Fruit fly (Drosophila melanogaster) whole organism, prepupa: ENCODE measurements around the gene Hmgcl.

Source experiments
- Blimp-1 ChIP-seq: fragments of 200-800 bp; sonication (Bioruptor generic); optimal IDR thresholded peaks from 3 replicates; lab custom pipeline; 2017; ENCODE audit warnings: missing biosample characterization, missing genetic modification characterization, mild to moderate bottlenecking, moderate library complexity, missing genetic modification reagents
- CG10631 ChIP-seq: fragments of 200-800 bp; sonication (Bioruptor generic); optimal IDR thresholded peaks from 2 replicates; lab custom pipeline; 2016; ENCODE audit warnings: missing biosample characterization, missing genetic modification characterization
- CG10669 ChIP-seq: fragments of 200-800 bp; sonication (Bioruptor generic); optimal IDR thresholded peaks from 3 replicates; lab custom pipeline; 2018; ENCODE audit warnings: missing biosample characterization, mild to moderate bottlenecking, missing genetic modification characterization, moderate library complexity
- CG11294 ChIP-seq: fragments of 200-800 bp; sonication (Bioruptor generic); IDR thresholded peaks from 2 replicates; pipeline ENCODE4 v1.3.6; 2022; ENCODE audit warnings: missing biosample characterization, missing genetic modification characterization
- CG15336 ChIP-seq: fragments of 200-800 bp; sonication (Bioruptor generic); IDR thresholded peaks from 2 replicates; pipeline ENCODE4 v1.3.6; 2022; ENCODE audit warnings: missing biosample characterization, missing genetic modification characterization
- CG1621 ChIP-seq: fragments of 200-800 bp; sonication (Bioruptor generic); optimal IDR thresholded peaks from 3 replicates; lab custom pipeline; 2018; ENCODE audit warnings: missing biosample characterization, mild to moderate bottlenecking, missing genetic modification characterization
- CG16779 ChIP-seq: fragments of 200-800 bp; sonication (Bioruptor generic); optimal IDR thresholded peaks from 3 replicates; lab custom pipeline; 2017; ENCODE audit warnings: missing biosample characterization, mild to moderate bottlenecking, missing genetic modification characterization
- CG3032 ChIP-seq: fragments of 200-800 bp; optimal IDR thresholded peaks from 2 replicates; lab custom pipeline; 2019; ENCODE audit warnings: missing biosample characterization, mild to moderate bottlenecking, missing genetic modification characterization, moderate library complexity
- CG32006 ChIP-seq: fragments of 200-800 bp; sonication (Bioruptor generic); optimal IDR thresholded peaks from 3 replicates; lab custom pipeline; 2017; ENCODE audit warnings: missing biosample characterization, mild to moderate bottlenecking, missing genetic modification characterization
- CG34406 ChIP-seq: fragments of 200-800 bp; sonication (Bioruptor generic); optimal IDR thresholded peaks from 3 replicates; lab custom pipeline; 2016; ENCODE audit warnings: missing biosample characterization, missing genetic modification characterization
- CG3919 ChIP-seq: fragments of 200-800 bp; sonication (Bioruptor generic); optimal IDR thresholded peaks from 3 replicates; lab custom pipeline; 2016; ENCODE audit warnings: missing biosample characterization, missing genetic modification characterization
- CG6163 ChIP-seq: fragments of 200-800 bp; sonication (Bioruptor generic); IDR thresholded peaks from 3 replicates; pipeline ENCODE4 v1.3.6; 2022; ENCODE audit warnings: missing biosample characterization, missing genetic modification characterization
- CG6276 ChIP-seq: fragments of 200-800 bp; sonication (Bioruptor generic); optimal IDR thresholded peaks from 2 replicates; lab custom pipeline; 2017; ENCODE audit warnings: missing biosample characterization, mild to moderate bottlenecking, missing genetic modification characterization
- CG7368 ChIP-seq: fragments of 200-800 bp; sonication (Bioruptor generic); optimal IDR thresholded peaks from 3 replicates; lab custom pipeline; 2016; ENCODE audit warnings: missing biosample characterization, missing genetic modification characterization
- CG8119 ChIP-seq: fragments of 200-800 bp; sonication (Bioruptor generic); IDR thresholded peaks from 3 replicates; pipeline ENCODE4 v1.3.6; 2022; ENCODE audit warnings: missing biosample characterization, missing genetic modification characterization
- CG8632 ChIP-seq: fragments of 200-800 bp; sonication (Bioruptor generic); optimal IDR thresholded peaks from 3 replicates; lab custom pipeline; 2016; ENCODE audit warnings: missing biosample characterization, missing genetic modification characterization
- Eip78C ChIP-seq: fragments of 200-800 bp; sonication (Bioruptor generic); peaks from one replicate; lab custom pipeline; 2016; ENCODE audit warnings: missing biosample characterization, missing genetic modification characterization
- Eip93F ChIP-seq: fragments of 200-800 bp; sonication (Bioruptor generic); optimal IDR thresholded peaks from 2 replicates; lab custom pipeline; 2016; ENCODE audit warnings: missing biosample characterization, mild to moderate bottlenecking, missing genetic modification characterization
- Ets21C ChIP-seq: fragments of 200-800 bp; sonication (Bioruptor generic); optimal IDR thresholded peaks from 3 replicates; lab custom pipeline; 2016; ENCODE audit warnings: missing biosample characterization, missing genetic modification characterization
- Gug ChIP-seq: fragments of 200-800 bp; sonication (Bioruptor generic); IDR thresholded peaks from 2 replicates; pipeline ENCODE4 v1.3.6; 2022; ENCODE audit warnings: missing biosample characterization, missing genetic modification characterization
- Hr38 ChIP-seq: sonication (Bioruptor generic); optimal IDR thresholded peaks from 2 replicates; lab custom pipeline; 2016; ENCODE audit warnings: missing biosample characterization, missing genetic modification characterization
- Hr39 ChIP-seq: fragments of 200-800 bp; sonication (Bioruptor generic); optimal IDR thresholded peaks from 2 replicates; lab custom pipeline; 2016; ENCODE audit warnings: missing biosample characterization, missing genetic modification characterization
- Hr4 ChIP-seq: fragments of 200-800 bp; sonication (Bioruptor generic); optimal IDR thresholded peaks from 3 replicates; lab custom pipeline; 2016; ENCODE audit warnings: missing biosample characterization, missing genetic modification characterization
- Lpt ChIP-seq: fragments of 200-800 bp; sonication (Bioruptor generic); optimal IDR thresholded peaks from 3 replicates; lab custom pipeline; 2016; ENCODE audit warnings: missing biosample characterization, missing genetic modification characterization
- Met ChIP-seq: fragments of 200-800 bp; sonication (Bioruptor generic); optimal IDR thresholded peaks from 3 replicates; lab custom pipeline; 2016; ENCODE audit warnings: missing biosample characterization, missing genetic modification characterization
- OdsH ChIP-seq: fragments of 200-800 bp; sonication (Bioruptor generic); optimal IDR thresholded peaks from 3 replicates; lab custom pipeline; 2016; ENCODE audit warnings: missing biosample characterization, missing genetic modification characterization
- Sox14 ChIP-seq: fragments of 200-800 bp; sonication (Bioruptor generic); optimal IDR thresholded peaks from 3 replicates; lab custom pipeline; 2016; ENCODE audit warnings: missing biosample characterization, missing genetic modification characterization
- achi ChIP-seq: fragments of 200-800 bp; sonication (Bioruptor generic); optimal IDR thresholded peaks from 3 replicates; lab custom pipeline; 2016; ENCODE audit warnings: missing biosample characterization, missing genetic modification characterization
- acj6 ChIP-seq: fragments of 200-800 bp; sonication (Bioruptor generic); optimal IDR thresholded peaks from 3 replicates; lab custom pipeline; 2016; ENCODE audit warnings: missing biosample characterization, missing genetic modification characterization
- cyc ChIP-seq: fragments of 200-800 bp; sonication (Bioruptor generic); optimal IDR thresholded peaks from 3 replicates; lab custom pipeline; 2016; ENCODE audit warnings: missing biosample characterization, missing genetic modification characterization
- dac ChIP-seq: fragments of 200-800 bp; sonication (Bioruptor generic); optimal IDR thresholded peaks from 2 replicates; lab custom pipeline; 2017; ENCODE audit warnings: missing biosample characterization, mild to moderate bottlenecking, missing genetic modification characterization
- eg ChIP-seq: fragments of 200-800 bp; sonication (Bioruptor generic); IDR thresholded peaks from 3 replicates; pipeline ENCODE4 v1.3.6; 2022; ENCODE audit warnings: missing biosample characterization, missing genetic modification characterization
- esn ChIP-seq: fragments of 200-800 bp; sonication (Bioruptor generic); optimal IDR thresholded peaks from 2 replicates; lab custom pipeline; 2016; ENCODE audit warnings: missing biosample characterization, mild to moderate bottlenecking, missing genetic modification characterization, moderate library complexity
- fd59A ChIP-seq: fragments of 200-800 bp; sonication (Bioruptor generic); optimal IDR thresholded peaks from 2 replicates; lab custom pipeline; 2017; ENCODE audit warnings: missing biosample characterization, mild to moderate bottlenecking, missing genetic modification characterization, missing genetic modification reagents
- fkh ChIP-seq: fragments of 200-800 bp; sonication (Bioruptor generic); optimal IDR thresholded peaks from 3 replicates; lab custom pipeline; 2017; ENCODE audit warnings: missing biosample characterization, mild to moderate bottlenecking, missing genetic modification characterization, moderate library complexity
- lz ChIP-seq: fragments of 200-800 bp; sonication (Bioruptor generic); optimal IDR thresholded peaks from 3 replicates; lab custom pipeline; 2016; ENCODE audit warnings: missing biosample characterization, missing genetic modification characterization
- net ChIP-seq: fragments of 200-800 bp; sonication (Bioruptor generic); optimal IDR thresholded peaks from 3 replicates; lab custom pipeline; 2016; ENCODE audit warnings: missing biosample characterization, missing genetic modification characterization
- pdm3 ChIP-seq: fragments of 200-800 bp; sonication (Bioruptor generic); optimal IDR thresholded peaks from 3 replicates; lab custom pipeline; 2016; ENCODE audit warnings: missing biosample characterization, missing genetic modification characterization
- salr ChIP-seq, 2 experiments: fragments of 200-800 bp; sonication (Bioruptor generic); optimal IDR thresholded peaks; 3 replicates each; lab custom pipeline; 2016 to 2018; ENCODE audit warnings: missing biosample characterization in 2 of 2, missing genetic modification characterization in 2 of 2, mild to moderate bottlenecking in 1 of 2
- spab ChIP-seq: fragments of 200-800 bp; sonication (Bioruptor generic); optimal IDR thresholded peaks from 2 replicates; lab custom pipeline; 2017; ENCODE audit warnings: missing biosample characterization, mild to moderate bottlenecking, missing genetic modification characterization, missing genetic modification reagents
- ss ChIP-seq, 2 experiments: fragments of 200-800 bp; sonication (Bioruptor generic); optimal IDR thresholded peaks; 2 replicates in 1 of 2; 3 replicates in 1 of 2; lab custom pipeline; 2017 to 2018; ENCODE audit warnings: mild to moderate bottlenecking in 2 of 2, missing biosample characterization in 2 of 2, missing genetic modification characterization in 2 of 2, moderate library complexity in 1 of 2
- svp ChIP-seq: fragments of 200-800 bp; sonication (Bioruptor generic); peaks from one replicate; lab custom pipeline; 2016; ENCODE audit warnings: missing biosample characterization, missing genetic modification characterization
- vri ChIP-seq: fragments of 200-800 bp; sonication (Bioruptor generic); optimal IDR thresholded peaks from 3 replicates; lab custom pipeline; 2016; ENCODE audit warnings: missing biosample characterization, mild to moderate bottlenecking, missing genetic modification characterization

Hmgcl gene

dm6 chr2L:6942714-6943113 lies 17.5 kb upstream of the Hmgcl start, which contains the start of gene CG18304:
TSS of gene CG18304 (minus strand) at chr2L:6942814.
- TF ChIP-seq Met, result no peak
- TF ChIP-seq CG10631 (GFP tag; lab: Kevin White, UChicago), result no peak
- no peak for TF ChIP-seq Blimp-1 (GFP tag; lab: Kevin White, UChicago)
- TF ChIP-seq CG8632 (GFP tag; lab: Kevin White, UChicago), result no peak
- TF ChIP-seq CG32006 (GFP tag; lab: Kevin White, UChicago), result no peak
- TF ChIP-seq CG15336 (GFP tag; lab: Robert Waterston, UW), result no peak
- TF ChIP-seq CG6163 (GFP tag; lab: Robert Waterston, UW), result no peak
- TF ChIP-seq eg (GFP tag; lab: Robert Waterston, UW), result no peak
- no peak for TF ChIP-seq Gug (GFP tag; lab: Robert Waterston, UW)
- no peak for TF ChIP-seq Hr4 (GFP tag; lab: Kevin White, UChicago)
- no peak for TF ChIP-seq CG10669 (GFP tag; lab: Kevin White, UChicago)
- TF ChIP-seq OdsH (GFP tag; lab: Kevin White, UChicago), result no peak
- no peak for TF ChIP-seq Hr38 (GFP tag; lab: Kevin White, UChicago)
- no peak for TF ChIP-seq net (GFP tag; lab: Kevin White, UChicago)

- no peak for TF ChIP-seq Ets21C (GFP tag; lab: Kevin White, UChicago)
- peak; percentile 64 for TF ChIP-seq achi (GFP tag; lab: Kevin White, UChicago)
- no peak for TF ChIP-seq Lpt (GFP tag; lab: Kevin White, UChicago)
- peak; percentile 40 for TF ChIP-seq Sox14 (GFP tag; lab: Kevin White, UChicago)
- no peak for TF ChIP-seq fd59A (GFP tag; lab: Kevin White, UChicago)
- no peak for TF ChIP-seq salr (GFP tag; optimal IDR thresholded peaks at IDR 0.05; lab: Kevin White, UChicago)
- no peak for TF ChIP-seq CG34406 (GFP tag; lab: Kevin White, UChicago)
- TF ChIP-seq fkh, result no peak
- no peak for TF ChIP-seq CG3919 (GFP tag; lab: Kevin White, UChicago)
Measured at dm6 chr2L:6945088-6945487, 15.1 kb upstream of the Hmgcl start, which contains the start of gene Fgop2. TSS of gene Fgop2 (minus strand) at chr2L:6945289.

DNA sequence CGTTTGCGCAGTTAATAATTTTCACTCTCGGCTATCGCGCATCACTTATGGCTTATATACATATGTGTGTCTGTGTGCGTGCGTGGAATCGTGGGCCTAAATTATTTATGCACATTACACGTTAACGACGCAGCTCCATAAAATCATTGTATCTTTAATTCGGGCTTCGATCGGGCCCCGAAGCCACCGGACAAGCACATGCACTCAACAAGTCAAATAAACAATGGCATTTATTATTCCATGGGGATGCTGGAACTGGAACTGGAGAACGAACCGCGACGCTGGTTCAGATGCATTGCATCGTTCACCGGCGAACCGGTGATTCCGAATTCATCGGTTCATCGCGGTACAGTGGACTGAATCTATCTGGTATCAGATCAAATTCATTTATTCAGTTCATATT lies 11.6 kb upstream of the Hmgcl start, which contains the start of gene ihog:
TSS of gene ihog (minus strand) at position 269 of the 403 bp plus-strand sequence.
- TF ChIP-seq CG1621 (tag; lab: Kevin White, UChicago), result no peak
- no peak for TF ChIP-seq CG15336 (GFP tag; lab: Robert Waterston, UW)
- peak; percentile 80 for TF ChIP-seq Eip78C
- peak; percentile 34 for TF ChIP-seq Sox14 (GFP tag; lab: Kevin White, UChicago)
- no peak for TF ChIP-seq vri (GFP tag; lab: Kevin White, UChicago)
- TF ChIP-seq CG6163 (GFP tag; lab: Robert Waterston, UW), result 0 out of 3 replicates have a peak, but pooled peaks have one; percentile 20
- TF ChIP-seq CG11294 (GFP tag; lab: Robert Waterston, UW), result no peak
- TF ChIP-seq Hr4 (GFP tag; lab: Kevin White, UChicago), result no peak
- TF ChIP-seq eg (GFP tag; lab: Robert Waterston, UW), result no peak; the same call in 2 of the 3 replicates
- no peak for TF ChIP-seq dac (GFP tag; lab: Kevin White, UChicago)
- TF ChIP-seq spab, result no peak
- no peak for TF ChIP-seq Ets21C (GFP tag; lab: Kevin White, UChicago)
- TF ChIP-seq CG7368 (GFP tag; lab: Kevin White, UChicago), result no peak
- TF ChIP-seq salr (GFP tag; optimal IDR thresholded peaks at IDR 0.05; lab: Kevin White, UChicago), result no peak
- TF ChIP-seq CG32006 (GFP tag; lab: Kevin White, UChicago), result no peak
- TF ChIP-seq Hr39 (GFP tag; lab: Kevin White, UChicago), result peak; percentile 9
- no peak for TF ChIP-seq pdm3 (GFP tag; lab: Kevin White, UChicago)

- TF ChIP-seq CG15336 (GFP tag; lab: Robert Waterston, UW) (peak; percentile 75), CG8119 (peak; percentile 81), ss (GFP tag; optimal IDR thresholded peaks at IDR 0.05; lab: Kevin White, UChicago) (no peak), acj6 (GFP tag; lab: Kevin White, UChicago) (no peak), svp (GFP tag; lab: Kevin White, UChicago) (no peak), salr (GFP tag; optimal IDR thresholded peaks at IDR 0.05; lab: Kevin White, UChicago) (peak in 1 of 2 experiments; percentile 13), CG11294 (GFP tag; lab: Robert Waterston, UW) (peak; percentile 69; the same call in 1 of the 2 replicates), lz (GFP tag; lab: Kevin White, UChicago) (peak; percentile 78), cyc (GFP tag; lab: Kevin White, UChicago) (no peak), fd59A (GFP tag; lab: Kevin White, UChicago) (peak; percentile 57), CG10631 (GFP tag; lab: Kevin White, UChicago) (peak; percentile 89), CG32006 (GFP tag; lab: Kevin White, UChicago) (no peak), eg (GFP tag; lab: Robert Waterston, UW) (peak; percentile 80; the same call in 2 of the 3 replicates), Eip78C (no peak), Hr38 (GFP tag; lab: Kevin White, UChicago) (no peak), esn (peak; percentile 87), CG3032 (peak; percentile 90), CG16779 (tag; lab: Kevin White, UChicago) (no peak), Eip93F (peak; percentile 65), Blimp-1 (GFP tag; lab: Kevin White, UChicago) (no peak), CG6276 (no peak), pdm3 (GFP tag; lab: Kevin White, UChicago) (no peak), spab (no peak)
Measured at dm6 chr2L:6950096-6950495, 10.1 kb upstream of the Hmgcl start, which contains the start of the genes Gas41 and SA1. TSS of gene Gas41 (minus strand) at chr2L:6950207. TSS of gene SA1 (plus strand) at chr2L:6950421.
